Fruit fly (Drosophila melanogaster): Measurements from ENCODE around the gene CG32391.

CG32391 gene

dm6 chr3L:7087347-7087746 is 18.3 kb upstream of the CG32391 start:
- no peak for TF ChIP-seq Sin3A (optimal IDR thresholded peaks at IDR 0.05)
- no peak for TF ChIP-seq psq (optimal IDR thresholded peaks at IDR 0.05)
- no peak for TF ChIP-seq ttk (optimal IDR thresholded peaks at IDR 0.05)
- TF ChIP-seq h (optimal IDR thresholded peaks at IDR 0.05): no peak
- no peak for TF ChIP-seq Myc (optimal IDR thresholded peaks at IDR 0.05)
- no peak for TF ChIP-seq insv (optimal IDR thresholded peaks at IDR 0.05)

dm6 chr3L:7086558-7087059 is 17.6 kb upstream of the CG32391 start, which contains the start of gene Cpr65Ea:
Gene Cpr65Ea, minus strand, starts transcription at chr3L:7086608.
- TF ChIP-seq insv (optimal IDR thresholded peaks at IDR 0.05) (no peak), psq (optimal IDR thresholded peaks at IDR 0.05) (no peak), Myc (optimal IDR thresholded peaks at IDR 0.05) (no peak), Sin3A (optimal IDR thresholded peaks at IDR 0.05) (no peak), ttk (optimal IDR thresholded peaks at IDR 0.05) (no peak), h (optimal IDR thresholded peaks at IDR 0.05) (no peak)

dm6 chr3L:7086093-7086492 is 17.1 kb upstream of the CG32391 start:
- TF ChIP-seq Myc (optimal IDR thresholded peaks at IDR 0.05) (no peak), Sin3A (optimal IDR thresholded peaks at IDR 0.05) (no peak), h (optimal IDR thresholded peaks at IDR 0.05) (no peak), psq (optimal IDR thresholded peaks at IDR 0.05) (no peak), insv (optimal IDR thresholded peaks at IDR 0.05) (no peak), ttk (optimal IDR thresholded peaks at IDR 0.05) (no peak)

dm6 chr3L:7082168-7082567 is 13.2 kb upstream of the CG32391 start:
- TF ChIP-seq psq (optimal IDR thresholded peaks at IDR 0.05) (no peak), h (optimal IDR thresholded peaks at IDR 0.05) (no peak), Myc (optimal IDR thresholded peaks at IDR 0.05) (no peak), insv (optimal IDR thresholded peaks at IDR 0.05) (no peak), Sin3A (optimal IDR thresholded peaks at IDR 0.05) (no peak), ttk (optimal IDR thresholded peaks at IDR 0.05) (no peak)

dm6 chr3L:7077258-7077657 is 8.3 kb upstream of the CG32391 start, which contains the start of gene CG8641:
Gene CG8641, minus strand, starts transcription at chr3L:7077462.
- no peak for TF ChIP-seq h (optimal IDR thresholded peaks at IDR 0.05)
- TF ChIP-seq insv (optimal IDR thresholded peaks at IDR 0.05): no peak
- TF ChIP-seq Sin3A (optimal IDR thresholded peaks at IDR 0.05): no peak
- no peak for TF ChIP-seq Myc (optimal IDR thresholded peaks at IDR 0.05)
- TF ChIP-seq psq (optimal IDR thresholded peaks at IDR 0.05): no peak
- no peak for TF ChIP-seq ttk (optimal IDR thresholded peaks at IDR 0.05)

dm6 chr3L:7075147-7075546 is 6.1 kb upstream of the CG32391 start, which contains the start of gene CG34030:
Gene CG34030, minus strand, starts transcription at chr3L:7075247.
- TF ChIP-seq Myc (optimal IDR thresholded peaks at IDR 0.05) (no peak), psq (optimal IDR thresholded peaks at IDR 0.05) (no peak), ttk (optimal IDR thresholded peaks at IDR 0.05) (no peak), Sin3A (optimal IDR thresholded peaks at IDR 0.05) (no peak), insv (optimal IDR thresholded peaks at IDR 0.05) (no peak), h (optimal IDR thresholded peaks at IDR 0.05) (no peak)

- TF ChIP-seq psq (optimal IDR thresholded peaks at IDR 0.05) (no peak), Myc (optimal IDR thresholded peaks at IDR 0.05) (no peak), insv (optimal IDR thresholded peaks at IDR 0.05) (no peak), Sin3A (optimal IDR thresholded peaks at IDR 0.05) (no peak)
Observed at dm6 chr3L:7066014-7066413, 3.0 kb downstream of the CG32391 start, which contains the start of gene CG14823. Gene CG14823, plus strand, starts transcription at chr3L:7066314.

dm6 chr3L:7058401-7058999 is 10.5 kb downstream of the CG32391 start:
- no peak for TF ChIP-seq insv (optimal IDR thresholded peaks at IDR 0.05)
- TF ChIP-seq Myc (optimal IDR thresholded peaks at IDR 0.05): no peak
- no peak for TF ChIP-seq Sin3A (optimal IDR thresholded peaks at IDR 0.05)
- TF ChIP-seq ttk (optimal IDR thresholded peaks at IDR 0.05): no peak
- no peak for TF ChIP-seq psq (optimal IDR thresholded peaks at IDR 0.05)
- no peak for TF ChIP-seq h (optimal IDR thresholded peaks at IDR 0.05)

dm6 chr3L:7037843-7038242 is 31.2 kb downstream of the CG32391 start:
- no peak for TF ChIP-seq Sin3A (optimal IDR thresholded peaks at IDR 0.05)
- no peak for TF ChIP-seq insv (optimal IDR thresholded peaks at IDR 0.05)
- no peak for TF ChIP-seq h (optimal IDR thresholded peaks at IDR 0.05)
- no peak for TF ChIP-seq Myc (optimal IDR thresholded peaks at IDR 0.05)
- no peak for TF ChIP-seq ttk (optimal IDR thresholded peaks at IDR 0.05)
- no peak for TF ChIP-seq psq (optimal IDR thresholded peaks at IDR 0.05)

- TF ChIP-seq h (optimal IDR thresholded peaks at IDR 0.05) (no peak), insv (optimal IDR thresholded peaks at IDR 0.05) (no peak), ttk (optimal IDR thresholded peaks at IDR 0.05) (no peak), Sin3A (optimal IDR thresholded peaks at IDR 0.05) (no peak), Myc (optimal IDR thresholded peaks at IDR 0.05) (no peak), psq (optimal IDR thresholded peaks at IDR 0.05) (no peak)
Observed at dm6 chr3L:7035037-7035436, 34.0 kb downstream of the CG32391 start.

dm6 chr3L:7026694-7027093 is 42.3 kb downstream of the CG32391 start, which contains the start of gene CG17744:
Gene CG17744, minus strand, starts transcription at chr3L:7026794.
- TF ChIP-seq h (optimal IDR thresholded peaks at IDR 0.05) (no peak), psq (optimal IDR thresholded peaks at IDR 0.05) (no peak)

Measured in Kc167 (cell line).